Worm (Caenorhabditis elegans): Measurements from ENCODE around the gene aldo-2.

aldo-2 gene

DNA sequence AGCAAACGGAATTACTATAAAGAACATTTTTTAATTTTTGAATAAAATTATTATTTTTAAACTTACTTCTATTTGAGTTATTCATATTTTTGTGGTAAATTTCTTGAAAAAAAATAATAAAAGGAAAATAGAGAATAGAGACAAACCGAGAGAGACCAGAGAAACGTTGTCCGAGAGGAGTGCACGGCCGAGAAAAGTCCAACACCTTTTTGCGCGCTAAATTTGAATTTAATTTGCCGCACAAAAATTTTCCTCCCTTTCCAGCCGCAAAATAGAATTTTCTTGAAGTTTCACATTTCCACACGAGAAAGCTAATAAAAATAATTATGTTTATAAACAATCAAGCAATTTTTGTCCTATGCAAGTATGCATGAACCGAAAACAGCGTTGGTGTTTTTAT lies 4.7 kb downstream of the aldo-2 start, which contains the start of the genes F01F1.11 and F01F1.3 (continued):
- TF ChIP-seq snpc-1.3 (tag; optimal IDR thresholded peaks at IDR 0.05; ENCODE audit: insufficient read depth), result peak; percentile 28
- TF ChIP-seq dox-1 (GFP tag; IDR thresholded peaks at IDR 0.05), result peak; percentile 64; the same call in 1 of the 2 replicates
- no peak for TF ChIP-seq snpc-1.1 (tag; optimal IDR thresholded peaks at IDR 0.05; ENCODE audit: insufficient read depth)
- TF ChIP-seq C17E4.6 (GFP tag; IDR thresholded peaks at IDR 0.05), result 0 out of 2 replicates have a peak, but pooled peaks have one; percentile 28
- peak; percentile 36; the same call in 1 of the 2 replicates for TF ChIP-seq ceh-100 (GFP tag; IDR thresholded peaks at IDR 0.05)
- TF ChIP-seq madf-6 (GFP tag; IDR thresholded peaks at IDR 0.05), result peak; percentile 80
- TF ChIP-seq nhr-90 (tag; optimal IDR thresholded peaks at IDR 0.05), result no peak
- TF ChIP-seq nhr-27 (tag; optimal IDR thresholded peaks at IDR 0.05), result no peak
- TF ChIP-seq madf-8 (GFP tag; conservative IDR thresholded peaks at IDR 0.05), result 0 out of 2 replicates have a peak, but pooled peaks have one; percentile 25

DNA sequence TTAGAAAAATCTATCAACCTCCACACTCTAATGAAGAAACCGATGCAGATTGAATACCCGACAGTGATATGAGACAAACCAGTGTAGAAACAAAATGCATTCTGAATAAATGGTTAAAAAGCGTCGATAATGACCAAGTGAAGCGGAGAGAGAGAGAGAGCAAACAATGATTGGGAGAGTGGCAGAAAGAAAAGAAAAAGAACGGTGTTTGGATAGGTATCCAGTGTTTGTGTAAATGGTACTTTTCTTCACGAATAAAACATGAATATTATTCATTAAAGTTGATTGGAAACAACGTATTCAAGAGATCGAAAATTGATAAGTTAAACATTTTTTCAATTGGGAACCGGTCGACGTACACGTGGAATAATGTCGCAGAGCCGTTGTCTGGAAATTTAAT lies 7.0 kb downstream of the aldo-2 start, which contains the start of gene F01F1.15:
TSS of gene F01F1.15 (minus strand) at position 101 of the 400 bp plus-strand sequence.
- TF ChIP-seq B0035.1 (tag; optimal IDR thresholded peaks at IDR 0.05) (no peak), Y95B8A.8 (GFP tag; IDR thresholded peaks at IDR 0.05) (no peak), Y53F4B.3 (GFP tag; IDR thresholded peaks at IDR 0.05) (no peak), hlh-26 (GFP tag; conservative IDR thresholded peaks at IDR 0.05) (no peak), D2030.7 (GFP tag; IDR thresholded peaks at IDR 0.05) (no peak), ceh-91 (GFP tag; IDR thresholded peaks at IDR 0.05) (no peak), fkh-3 (tag; optimal IDR thresholded peaks at IDR 0.05) (no peak), lin-26 (GFP tag; IDR thresholded peaks at IDR 0.05) (no peak), mes-4 (tag; optimal IDR thresholded peaks at IDR 0.05) (no peak), T07F8.4 (tag; optimal IDR thresholded peaks at IDR 0.05) (no peak)

DNA sequence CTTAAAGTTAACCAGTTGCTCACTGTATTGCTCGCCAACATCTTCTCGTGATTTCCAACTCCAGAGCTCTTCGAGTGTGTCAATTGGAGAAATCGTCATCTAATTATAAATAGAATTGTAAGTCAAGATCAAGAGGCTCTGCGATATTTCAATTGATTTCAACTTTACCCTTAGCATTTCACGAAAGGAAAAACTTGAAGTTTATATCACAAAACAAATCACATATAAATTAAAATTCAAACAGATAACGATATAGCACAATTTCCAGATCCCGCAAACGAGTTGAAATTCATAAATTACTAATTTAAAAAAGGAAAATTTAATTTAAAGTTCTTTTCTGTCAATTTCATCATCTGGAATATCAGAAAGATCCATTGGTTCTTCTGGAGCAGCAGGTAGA lies 8.0 kb downstream of the aldo-2 start, which contains the start of gene eng-1:
TSS of gene eng-1 (minus strand) at position 101 of the 400 bp plus-strand sequence.
- TF ChIP-seq ztf-28 (GFP tag; IDR thresholded peaks at IDR 0.05), result no peak
- no peak for TF ChIP-seq mcd-1 (GFP tag; IDR thresholded peaks at IDR 0.05)
- no peak for TF ChIP-seq somi-1 (GFP tag; optimal IDR thresholded peaks at IDR 0.05)
- TF ChIP-seq ekl-4 (GFP tag; IDR thresholded peaks at IDR 0.05), result no peak
- no peak for TF ChIP-seq ztf-6 (GFP tag; IDR thresholded peaks at IDR 0.05)
- no peak for TF ChIP-seq ceh-58 (GFP tag; IDR thresholded peaks at IDR 0.05)
- TF ChIP-seq bed-2 (GFP tag; IDR thresholded peaks at IDR 0.05), result no peak
- no peak for TF ChIP-seq dox-1 (GFP tag; IDR thresholded peaks at IDR 0.05)
- no peak for TF ChIP-seq unc-130 (GFP tag; optimal IDR thresholded peaks at IDR 0.05)
- TF ChIP-seq madf-6 (GFP tag; IDR thresholded peaks at IDR 0.05), result no peak
- no peak for TF ChIP-seq cebp-2 (GFP tag; IDR thresholded peaks at IDR 0.05)
- no peak for TF ChIP-seq egl-18 (GFP tag; IDR thresholded peaks at IDR 0.05)

DNA sequence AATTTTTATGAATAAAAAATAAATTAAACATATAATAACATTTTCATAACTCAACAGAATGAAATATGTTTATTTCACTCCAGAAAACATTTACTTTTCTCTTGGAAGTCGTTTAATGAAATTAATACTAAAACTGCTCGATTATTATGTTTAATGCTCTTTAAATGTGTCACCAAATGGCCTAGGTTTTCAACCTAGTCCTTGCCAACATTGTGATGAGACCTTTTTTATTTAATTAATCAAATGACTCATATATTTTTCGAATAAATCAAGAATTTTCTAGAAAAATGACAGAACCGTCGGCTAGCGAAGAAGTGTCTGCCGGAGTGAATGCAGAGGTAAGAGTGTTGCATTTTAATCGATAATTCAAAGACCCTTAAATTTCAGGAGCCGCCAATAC lies 12.2 kb downstream of the aldo-2 start, which contains the start of gene rabn-5:
TSS of gene rabn-5 (plus strand) at position 284 of the 400 bp plus-strand sequence.
- TF ChIP-seq cebp-1 (GFP tag; IDR thresholded peaks at IDR 0.05) (no peak), cebp-1 (tag; optimal IDR thresholded peaks at IDR 0.05) (peak; percentile 7), zim-3 (tag; optimal IDR thresholded peaks at IDR 0.05) (no peak)

DNA sequence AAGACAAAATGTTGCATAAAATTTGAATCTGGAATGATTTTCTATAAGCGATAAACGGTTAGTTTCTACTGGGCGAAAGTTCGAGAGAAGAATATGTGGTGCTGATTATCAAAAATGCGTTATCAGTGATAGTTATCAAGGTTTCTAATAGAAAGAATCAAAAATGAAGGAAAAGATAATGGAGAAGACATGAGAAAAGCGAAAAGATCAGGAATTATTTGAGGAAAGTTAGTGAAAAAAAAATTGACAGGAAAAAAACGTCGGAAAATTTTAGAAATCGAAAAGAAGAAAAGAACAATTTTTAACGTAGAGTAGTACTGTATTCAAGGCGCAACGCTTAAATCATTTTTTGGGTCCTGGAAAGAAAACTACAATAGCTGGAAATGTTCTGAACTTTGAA lies 12.7 kb downstream of the aldo-2 start, which contains the start of gene dnpp-1:
TSS of gene dnpp-1 (minus strand) at position 30 of the 400 bp plus-strand sequence.
- TF ChIP-seq ceh-40 (GFP tag; IDR thresholded peaks at IDR 0.05) (no peak), B0035.1 (tag; optimal IDR thresholded peaks at IDR 0.05) (no peak), F22D6.2 (tag; optimal IDR thresholded peaks at IDR 0.05) (no peak), akir-1 (GFP tag; optimal IDR thresholded peaks at IDR 0.05) (no peak), F23B12.7 (tag; optimal IDR thresholded peaks at IDR 0.05; ENCODE audit: insufficient read depth) (no peak), hrde-1 (tag; optimal IDR thresholded peaks at IDR 0.05; ENCODE audit: borderline replicate concordance) (no peak), ztf-22 (GFP tag; optimal IDR thresholded peaks at IDR 0.05) (no peak), atf-7 (tag; optimal IDR thresholded peaks at IDR 0.05) (no peak), madf-3 (GFP tag; IDR thresholded peaks at IDR 0.05) (no peak), nfyb-1 (GFP tag; IDR thresholded peaks at IDR 0.05) (no peak), T26A5.8 (tag; optimal IDR thresholded peaks at IDR 0.05) (no peak), F39B2.1 (GFP tag; IDR thresholded peaks at IDR 0.05) (no peak)

Measured in whole organism, young adult.